Fruit fly (Drosophila melanogaster): ENCODE results near the gene CG18259.

Gene CG18259

DNA sequence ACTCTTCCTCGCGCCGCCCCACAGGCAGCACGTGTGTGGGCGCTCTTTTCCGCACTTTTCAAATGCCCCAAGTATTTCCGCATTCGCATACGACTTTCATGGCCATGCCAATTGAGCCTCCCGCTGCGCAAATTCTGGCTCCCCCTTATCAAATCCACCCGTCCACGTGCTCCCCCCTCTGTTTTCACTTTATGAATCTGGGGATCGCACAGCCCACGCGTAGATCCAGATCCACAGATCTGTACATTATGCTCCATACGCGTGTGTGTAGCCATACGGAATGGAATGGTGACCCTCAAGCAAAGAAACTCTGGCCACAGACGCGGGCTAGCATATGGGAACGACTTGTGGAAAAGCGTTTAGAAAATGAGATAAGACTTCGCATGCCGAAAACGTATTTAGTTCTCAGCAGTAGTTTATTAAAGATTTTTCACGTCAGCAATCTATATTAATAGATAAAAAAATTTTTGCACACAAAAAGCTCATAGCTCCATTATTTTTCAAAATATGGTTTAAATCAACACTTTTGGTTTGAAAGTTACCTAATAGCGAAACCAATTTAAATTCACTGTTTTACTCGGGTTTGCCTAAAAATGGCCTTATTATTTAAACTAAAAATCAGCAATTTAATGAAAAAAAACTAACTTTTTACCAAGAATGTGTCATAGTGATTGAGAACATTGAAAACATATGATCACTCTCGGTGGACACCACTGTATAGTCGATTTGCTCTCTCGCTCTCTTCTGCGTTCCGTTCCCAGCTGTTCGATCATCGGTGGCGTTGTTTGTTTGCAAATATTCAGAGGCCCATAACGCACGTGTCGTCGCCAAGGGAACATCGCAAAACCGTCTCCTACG, 6.3 kb upstream of the CG18259 start (continued):
- TF ChIP-seq CG14667 (GFP tag; IDR thresholded peaks at IDR 0.05) (no peak), tin (GFP tag; optimal IDR thresholded peaks at IDR 0.05) (peak; percentile 49), Poxn (GFP tag; IDR thresholded peaks at IDR 0.05) (no peak), tx (GFP tag; optimal IDR thresholded peaks at IDR 0.05) (peak; percentile 57), CG14441 (GFP tag; IDR thresholded peaks at IDR 0.05) (peak; percentile 63), Atf-2 (GFP tag; optimal IDR thresholded peaks at IDR 0.05) (peak; percentile 44), Vsx1 (GFP tag; optimal IDR thresholded peaks at IDR 0.05) (peak; percentile 39), caup (GFP tag; optimal IDR thresholded peaks at IDR 0.05; ENCODE audit: severe bottlenecking) (peak; percentile 47), Stat92E (GFP tag; optimal IDR thresholded peaks at IDR 0.05) (no peak), Neu2 (GFP tag; optimal IDR thresholded peaks at IDR 0.05; ENCODE audit: borderline replicate concordance) (no peak), trh (GFP tag; optimal IDR thresholded peaks at IDR 0.05) (peak; percentile 10), Dbx (GFP tag; IDR thresholded peaks at IDR 0.05) (0 out of 3 replicates have a peak, but pooled peaks have one; percentile 6), pros (GFP tag; optimal IDR thresholded peaks at IDR 0.05) (no peak), NC2α (GFP tag; optimal IDR thresholded peaks at IDR 0.05) (no peak), Doc2 (GFP tag; IDR thresholded peaks at IDR 0.05) (no peak), cg (GFP tag; optimal IDR thresholded peaks at IDR 0.05) (no peak), shn (GFP tag; optimal IDR thresholded peaks at IDR 0.05) (peak; percentile 55), ash1 (GFP tag; optimal IDR thresholded peaks at IDR 0.05) (no peak), Side (GFP tag; optimal IDR thresholded peaks at IDR 0.05) (peak; percentile 24), sens (GFP tag) (peak; percentile 94), CG4424 (GFP tag; optimal IDR thresholded peaks at IDR 0.05) (peak; percentile 47), CG12659 (GFP tag; optimal IDR thresholded peaks at IDR 0.05) (peak; percentile 72), corto (GFP tag; optimal IDR thresholded peaks at IDR 0.05) (no peak), CG18262 (tag; optimal IDR thresholded peaks at IDR 0.05) (peak; percentile 78), CG30020 (tag; optimal IDR thresholded peaks at IDR 0.05) (peak; percentile 30), vvl (GFP tag; IDR thresholded peaks at IDR 0.05) (no peak; the same call in 1 of the 2 replicates), CG31365 (tag; optimal IDR thresholded peaks at IDR 0.05) (no peak), ERR (GFP tag; optimal IDR thresholded peaks at IDR 0.05) (peak; percentile 24), abd-A (tag; optimal IDR thresholded peaks at IDR 0.05) (no peak), CG13287 (GFP tag; IDR thresholded peaks at IDR 0.05; ENCODE audit: partially characterized antibody) (no peak; the same call in 1 of the 2 replicates), otp (GFP tag; IDR thresholded peaks at IDR 0.05) (no peak), Kr (GFP tag; optimal IDR thresholded peaks at IDR 0.05) (no peak), ham (GFP tag; IDR thresholded peaks at IDR 0.05) (no peak), tup (GFP tag; optimal IDR thresholded peaks at IDR 0.05) (no peak), CG11093 (GFP tag; IDR thresholded peaks at IDR 0.05) (no peak), fd96Cb (tag; optimal IDR thresholded peaks at IDR 0.05) (peak; percentile 36), CG15269 (tag; optimal IDR thresholded peaks at IDR 0.05) (peak; percentile 68), row (GFP tag; IDR thresholded peaks at IDR 0.05) (peak; percentile 70), zen (tag; optimal IDR thresholded peaks at IDR 0.05) (peak; percentile 38), salm (tag; optimal IDR thresholded peaks at IDR 0.05) (no peak), bbx (GFP tag; IDR thresholded peaks at IDR 0.05; ENCODE audit: partially characterized antibody) (no peak), dysf (GFP tag; IDR thresholded peaks at IDR 0.05) (peak; percentile 67; the same call in 2 of the 3 replicates), CG10654 (GFP tag; optimal IDR thresholded peaks at IDR 0.05) (peak; percentile 42), ranshi (GFP tag; IDR thresholded peaks at IDR 0.05) (no peak), B-H1 (GFP tag; IDR thresholded peaks at IDR 0.05) (no peak), CG14014 (GFP tag; IDR thresholded peaks at IDR 0.05) (peak; percentile 39; the same call in 1 of the 2 replicates), Bgb (GFP tag; IDR thresholded peaks at IDR 0.05; ENCODE audit: partially characterized antibody) (0 out of 2 replicates have a peak, but pooled peaks have one; percentile 14), zf30C (GFP tag; optimal IDR thresholded peaks at IDR 0.05) (no peak), CG2712 (tag; optimal IDR thresholded peaks at IDR 0.05) (peak; percentile 57)

All from whole organism, embryonic.